Worm (Caenorhabditis elegans): Measurements from ENCODE around the gene col-161.
A peak's percentile ranks its signal among the peaks of the same experiment; 100 is the strongest.

The col-161 gene

DNA sequence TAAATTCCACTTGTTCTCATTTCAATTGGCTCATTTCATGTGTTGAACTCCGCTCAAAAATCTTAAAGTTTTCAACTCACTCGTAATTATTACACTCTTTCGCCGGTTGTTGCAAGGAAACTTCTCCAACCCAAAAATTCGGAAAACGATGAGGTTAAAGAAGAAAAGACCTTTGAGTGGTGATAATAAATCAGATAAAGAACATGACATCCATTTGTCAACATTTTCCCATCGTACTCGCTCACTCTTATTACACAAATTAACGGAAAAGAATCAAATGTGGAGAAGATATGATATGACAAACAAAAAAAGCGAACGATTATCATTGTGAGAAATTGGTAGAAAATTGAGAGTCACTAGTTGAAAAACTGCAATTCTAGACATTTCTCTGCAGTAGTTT is 32.5 kb downstream of the col-161 start:
- peak; percentile 26 for TF ChIP-seq blmp-1 (tag; optimal IDR thresholded peaks at IDR 0.05)
- peak; percentile 73 for TF ChIP-seq lin-14 (GFP tag; optimal IDR thresholded peaks at IDR 0.05)
- TF ChIP-seq lsy-2 (tag; optimal IDR thresholded peaks at IDR 0.05): peak in 1 of 2 experiments; percentile 23
- TF ChIP-seq nhr-47 (tag; optimal IDR thresholded peaks at IDR 0.05): no peak
- no peak for TF ChIP-seq ets-5 (GFP tag; IDR thresholded peaks at IDR 0.05)
- TF ChIP-seq nhr-71 (tag; optimal IDR thresholded peaks at IDR 0.05): peak; percentile 30
- peak; percentile 62 for TF ChIP-seq rnt-1 (tag; optimal IDR thresholded peaks at IDR 0.05)

DNA sequence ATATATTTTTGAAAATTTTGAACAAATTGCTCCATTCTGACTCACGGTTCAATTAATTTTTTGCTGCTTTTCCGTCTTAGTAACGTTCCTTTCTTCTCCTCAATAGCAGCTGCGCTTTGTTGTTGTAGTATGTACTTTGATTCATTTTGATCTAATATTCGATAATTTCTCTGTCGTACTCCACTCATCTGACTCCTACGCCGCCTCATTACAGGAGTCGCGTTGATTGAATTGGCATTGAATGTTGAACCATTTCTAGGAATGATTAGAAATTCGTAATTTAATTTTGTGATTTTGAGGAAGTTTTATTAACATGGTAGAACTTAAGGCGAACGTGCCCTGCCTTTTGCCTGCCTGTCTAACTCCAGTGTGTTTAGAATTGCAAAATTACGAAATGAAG is 34.9 kb downstream of the col-161 start:
- TF ChIP-seq fkh-8 (tag; optimal IDR thresholded peaks at IDR 0.05): no peak
- TF ChIP-seq nhr-71 (tag; optimal IDR thresholded peaks at IDR 0.05): peak; percentile 37

DNA sequence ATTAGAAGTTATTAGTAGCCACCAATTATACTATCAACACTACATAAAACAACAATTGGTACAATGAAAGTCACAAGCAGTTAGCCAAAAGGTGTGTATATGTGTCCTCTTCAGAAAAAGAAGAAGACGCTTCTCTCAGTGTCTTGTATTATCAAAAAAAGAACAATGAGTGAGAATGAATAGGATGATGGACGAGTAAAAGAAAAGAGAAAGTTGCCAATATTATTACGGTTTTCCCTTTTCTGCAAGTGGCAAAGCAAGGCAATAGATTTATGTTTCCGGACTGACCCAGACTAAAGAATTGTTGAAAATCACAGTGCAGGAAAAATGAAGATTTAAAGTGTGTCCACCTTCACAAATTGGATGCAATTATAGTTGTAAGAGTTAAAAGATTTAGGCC is 37.4 kb downstream of the col-161 start:
- TF ChIP-seq lin-35 (GFP tag; optimal IDR thresholded peaks at IDR 0.05) (no peak), C34B4.2 (tag; optimal IDR thresholded peaks at IDR 0.05) (no peak), ztf-11 (tag; optimal IDR thresholded peaks at IDR 0.05) (no peak), nhr-90 (tag; optimal IDR thresholded peaks at IDR 0.05; ENCODE audit: poor library complexity) (no peak), mdl-1 (tag; optimal IDR thresholded peaks at IDR 0.05) (no peak), blmp-1 (tag; optimal IDR thresholded peaks at IDR 0.05) (peak; percentile 85), efl-1 (optimal IDR thresholded peaks at IDR 0.05) (no peak), efl-1 (GFP tag; optimal IDR thresholded peaks at IDR 0.05 in 1 of 2) (peak in 1 of 2 experiments; percentile 59), mep-1 (tag; optimal IDR thresholded peaks at IDR 0.05) (no peak), dpl-1 (GFP tag; optimal IDR thresholded peaks at IDR 0.05) (no peak), ceh-82 (tag; optimal IDR thresholded peaks at IDR 0.05) (no peak), mef-2 (tag; optimal IDR thresholded peaks at IDR 0.05) (no peak), ceh-8 (GFP tag; optimal IDR thresholded peaks at IDR 0.05) (no peak)

DNA sequence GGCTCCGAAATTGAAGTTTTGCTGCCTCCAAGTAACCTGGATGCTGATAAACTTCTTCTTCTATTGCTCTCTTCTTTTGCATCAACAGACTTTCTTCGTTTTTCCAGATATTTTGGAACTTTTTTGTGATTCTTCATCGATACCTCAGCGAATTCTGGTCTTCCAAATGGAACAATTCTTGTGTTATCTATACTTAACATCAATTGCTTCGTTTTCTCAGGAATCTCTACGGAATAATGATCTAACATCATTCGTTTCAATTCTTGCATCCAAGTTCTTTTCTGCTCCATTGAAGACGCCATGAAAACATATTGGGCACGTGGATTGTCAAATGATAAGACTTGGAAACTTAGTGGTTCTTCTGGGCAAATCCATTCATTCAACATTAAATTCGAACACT is 41.9 kb downstream of the col-161 start, which contains the start of gene F32F2.4:
F32F2.4 (plus strand) TSS at position 301 of the 400 bp plus-strand sequence.
- TF ChIP-seq efl-3 (GFP tag; optimal IDR thresholded peaks at IDR 0.05) (no peak), mdl-1 (tag; optimal IDR thresholded peaks at IDR 0.05) (no peak), fkh-8 (tag; optimal IDR thresholded peaks at IDR 0.05) (no peak), blmp-1 (tag; optimal IDR thresholded peaks at IDR 0.05) (no peak), ceh-63 (GFP tag; optimal IDR thresholded peaks at IDR 0.05) (no peak), nhr-77 (tag; optimal IDR thresholded peaks at IDR 0.05) (no peak)

DNA sequence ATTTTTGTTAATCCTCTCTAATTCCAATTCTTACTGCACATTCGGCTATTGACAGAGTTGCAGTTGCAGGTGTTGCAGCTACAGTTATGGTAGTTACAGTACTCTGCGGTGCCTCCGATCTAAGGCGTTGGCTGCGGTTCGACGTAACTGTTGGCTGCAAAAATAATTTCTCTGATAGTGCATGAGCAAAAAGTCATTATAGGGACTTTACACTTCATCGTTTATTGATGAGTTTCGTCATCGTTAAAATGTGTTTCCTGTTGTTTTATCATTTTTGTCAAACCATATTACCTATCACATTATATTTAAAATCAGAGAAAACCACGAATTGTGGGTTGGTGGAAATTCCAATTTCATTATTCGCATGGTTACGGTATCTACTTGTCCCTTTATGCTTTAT is 43.2 kb downstream of the col-161 start:
- TF ChIP-seq elt-2 (tag; optimal IDR thresholded peaks at IDR 0.05): peak; percentile 52
- TF ChIP-seq nhr-11 (tag; optimal IDR thresholded peaks at IDR 0.05): no peak
- TF ChIP-seq pax-3 (tag; optimal IDR thresholded peaks at IDR 0.05): peak; percentile 38
- no peak for TF ChIP-seq efl-1 (optimal IDR thresholded peaks at IDR 0.05)
- TF ChIP-seq efl-1 (GFP tag; optimal IDR thresholded peaks at IDR 0.05 in 1 of 2): no peak
- TF ChIP-seq nhr-20 (tag; optimal IDR thresholded peaks at IDR 0.05): no peak
- TF ChIP-seq ceh-88 (GFP tag; IDR thresholded peaks at IDR 0.05): no peak
- TF ChIP-seq fkh-8 (tag; optimal IDR thresholded peaks at IDR 0.05): no peak
- TF ChIP-seq ceh-8 (GFP tag; optimal IDR thresholded peaks at IDR 0.05): no peak
- TF ChIP-seq lin-15B (tag; optimal IDR thresholded peaks at IDR 0.05): no peak
- no peak for TF ChIP-seq C16A3.4 (tag; optimal IDR thresholded peaks at IDR 0.05)

DNA sequence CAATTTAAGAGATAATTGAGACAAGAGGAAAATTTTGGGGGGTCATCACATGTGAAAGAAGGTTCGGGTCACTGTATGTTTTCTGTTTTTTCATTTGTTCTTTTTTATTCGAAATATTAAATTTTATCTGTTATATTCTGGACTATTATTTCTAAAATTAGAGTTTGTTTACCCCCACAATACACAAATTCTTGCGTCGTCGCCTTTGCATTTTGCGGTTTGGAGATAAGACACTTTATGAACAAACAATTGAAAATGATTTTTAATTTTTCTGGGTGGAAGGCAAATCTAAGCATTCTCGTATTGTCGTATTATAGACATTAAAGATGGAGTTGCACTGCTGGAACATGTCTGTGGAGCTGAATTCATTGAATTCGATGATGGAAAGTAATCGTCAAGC is 44.5 kb downstream of the col-161 start:
- peak; percentile 54 for TF ChIP-seq elt-2 (tag; optimal IDR thresholded peaks at IDR 0.05)
- no peak for TF ChIP-seq aha-1 (tag; optimal IDR thresholded peaks at IDR 0.05)

Data from whole organism, L1 larva.